Fruit fly (Drosophila melanogaster): ENCODE data around the gene CG8209.

DNA sequence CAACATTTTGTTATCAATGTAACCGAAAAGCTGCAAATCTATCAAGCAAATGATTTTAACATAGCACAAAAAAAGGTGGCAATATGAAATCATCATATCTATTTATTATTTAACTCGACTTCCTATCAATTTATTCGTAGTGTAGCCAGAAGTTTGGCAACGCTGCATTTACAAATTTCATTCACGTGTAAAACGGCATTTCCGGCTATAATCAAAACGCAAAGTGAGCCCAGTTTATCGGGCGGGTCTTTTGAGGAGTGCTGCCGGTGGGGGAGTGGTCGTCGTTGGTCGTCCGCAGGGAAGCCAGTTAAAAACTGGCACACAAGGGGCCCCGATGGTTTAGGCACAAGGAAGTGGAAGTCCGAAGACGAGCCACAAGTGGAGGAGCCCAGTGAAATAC, 5.8 kb downstream of the CG8209 start:
- TF ChIP-seq ovo (GFP tag; optimal IDR thresholded peaks at IDR 0.05) (no peak), cnc (optimal IDR thresholded peaks at IDR 0.05) (no peak), CG14711 (tag; optimal IDR thresholded peaks at IDR 0.05) (no peak), CG5204 (GFP tag; optimal IDR thresholded peaks at IDR 0.05) (no peak), bab1 (GFP tag; optimal IDR thresholded peaks at IDR 0.05) (no peak)
